Worm (Caenorhabditis elegans) whole organism, mixed stage, embryonic: ENCODE data around the gene mtm-9.
A peak's percentile ranks its signal among the peaks of the same experiment; 100 is the strongest.

Experiments used
- M03D4.4 ChIP-seq: sonication (generic microtip); optimal IDR thresholded peaks from 2 replicates; lab custom pipeline; 2017; ENCODE audit warnings: mild to moderate bottlenecking, missing genetic modification characterization, missing compliant biosample characterization
- bed-3 ChIP-seq: fragments of 200-800 bp; sonication (Bioruptor generic); optimal IDR thresholded peaks from 3 replicates; lab custom pipeline; 2018; ENCODE audit warnings: mild to moderate bottlenecking, missing genetic modification characterization, moderate library complexity, missing compliant biosample characterization
- blmp-1 ChIP-seq: fragments of 150-350 bp; optimal IDR thresholded peaks from 2 replicates; lab custom pipeline; 2014; ENCODE audit warnings: missing biosample characterization, missing genetic modification characterization
- ceh-39 ChIP-seq: fragments of 150-350 bp; optimal IDR thresholded peaks from 2 replicates; lab custom pipeline; 2014; ENCODE audit warnings: missing biosample characterization, missing genetic modification characterization
- ceh-43 ChIP-seq: fragments of 200-800 bp; sonication (Bioruptor generic); optimal IDR thresholded peaks from 2 replicates; lab custom pipeline; 2018; ENCODE audit warnings: mild to moderate bottlenecking, missing genetic modification characterization, moderate library complexity, missing compliant biosample characterization
- ceh-83 ChIP-seq: fragments of 200-800 bp; sonication (Bioruptor generic); optimal IDR thresholded peaks from 2 replicates; lab custom pipeline; 2018; ENCODE audit warnings: mild to moderate bottlenecking, missing genetic modification characterization, missing compliant biosample characterization
- ces-1 ChIP-seq: fragments of 150-350 bp; optimal IDR thresholded peaks from 2 replicates; lab custom pipeline; 2014; ENCODE audit warnings: missing biosample characterization, missing genetic modification reagents, missing genetic modification characterization
- cnd-1 ChIP-seq: fragments of 200-800 bp; sonication (Bioruptor generic); optimal IDR thresholded peaks from 2 replicates; lab custom pipeline; 2018; ENCODE audit warnings: mild to moderate bottlenecking, missing genetic modification characterization, missing compliant biosample characterization
- drap-1 ChIP-seq: fragments of 200-800 bp; sonication (Bioruptor generic); optimal IDR thresholded peaks from 3 replicates; lab custom pipeline; 2018; ENCODE audit warnings: mild to moderate bottlenecking, missing genetic modification characterization, missing compliant biosample characterization
- elt-1 ChIP-seq: sonication (generic microtip); optimal IDR thresholded peaks from 2 replicates; lab custom pipeline; 2017; ENCODE audit warnings: missing genetic modification characterization, mild to moderate bottlenecking, missing compliant biosample characterization, antibody characterized with exemption, moderate library complexity, borderline replicate concordance; ENCODE audit not compliant: insufficient read depth
- elt-3 ChIP-seq: fragments of 150-350 bp; optimal IDR thresholded peaks from 2 replicates; lab custom pipeline; 2014; ENCODE audit warnings: missing biosample characterization, missing genetic modification characterization
- flh-1 ChIP-seq: fragments of 200-800 bp; sonication (Bioruptor generic); optimal IDR thresholded peaks from 2 replicates; lab custom pipeline; 2018; ENCODE audit warnings: mild to moderate bottlenecking, missing genetic modification characterization, moderate library complexity, missing compliant biosample characterization
- ham-2 ChIP-seq: fragments of 200-800 bp; sonication (Bioruptor generic); optimal IDR thresholded peaks from 2 replicates; lab custom pipeline; 2018; ENCODE audit warnings: mild to moderate bottlenecking, missing genetic modification characterization, missing compliant biosample characterization
- hlh-1 ChIP-seq: fragments of 150-350 bp; optimal IDR thresholded peaks from 2 replicates; lab custom pipeline; 2014; ENCODE audit warnings: missing biosample characterization, missing genetic modification reagents, missing genetic modification characterization
- lin-13 ChIP-seq: fragments of 150-350 bp; optimal IDR thresholded peaks from 2 replicates; lab custom pipeline; 2014; ENCODE audit warnings: missing biosample characterization, missing genetic modification characterization
- lsy-2 ChIP-seq: fragments of 150-350 bp; optimal IDR thresholded peaks from 2 replicates; lab custom pipeline; 2014; ENCODE audit warnings: missing biosample characterization, missing genetic modification characterization
- mab-5 ChIP-seq: fragments of 150-350 bp; optimal IDR thresholded peaks from 2 replicates; lab custom pipeline; 2014; ENCODE audit warnings: missing biosample characterization, missing genetic modification characterization
- mep-1 ChIP-seq: fragments of 150-350 bp; optimal IDR thresholded peaks from 2 replicates; lab custom pipeline; 2017; ENCODE audit warnings: missing biosample characterization, missing genetic modification reagents, missing genetic modification characterization, inconsistent platforms
- mls-2 ChIP-seq: sonication (generic microtip); optimal IDR thresholded peaks from 2 replicates; lab custom pipeline; 2016; ENCODE audit warnings: mild to moderate bottlenecking, missing genetic modification characterization, moderate library complexity, missing compliant biosample characterization
- nhr-12 ChIP-seq: fragments of 150-350 bp; optimal IDR thresholded peaks from 2 replicates; lab custom pipeline; 2014; ENCODE audit warnings: missing biosample characterization, missing genetic modification characterization
- nhr-2 ChIP-seq: fragments of 150-350 bp; optimal IDR thresholded peaks from 2 replicates; lab custom pipeline; 2014; ENCODE audit warnings: missing biosample characterization, missing genetic modification characterization
- nhr-237 ChIP-seq: fragments of 150-350 bp; optimal IDR thresholded peaks from 2 replicates; lab custom pipeline; 2014; ENCODE audit warnings: missing biosample characterization, missing genetic modification characterization
- nhr-28 ChIP-seq: fragments of 150-350 bp; optimal IDR thresholded peaks from 2 replicates; lab custom pipeline; 2014; ENCODE audit warnings: missing biosample characterization, missing genetic modification characterization
- nhr-76 ChIP-seq: sonication (generic microtip); optimal IDR thresholded peaks from 2 replicates; lab custom pipeline; 2017; ENCODE audit warnings: missing biosample characterization, missing genetic modification characterization
- pha-4 ChIP-seq: fragments of 150-350 bp; optimal IDR thresholded peaks from 2 replicates; lab custom pipeline; 2018; ENCODE audit warnings: missing biosample characterization, missing genetic modification reagents, missing genetic modification characterization
- sem-2 ChIP-seq: fragments of 200-800 bp; sonication (Bioruptor generic); optimal IDR thresholded peaks from 2 replicates; lab custom pipeline; 2018; ENCODE audit warnings: mild to moderate bottlenecking, missing genetic modification characterization, missing compliant biosample characterization
- snpc-4 ChIP-seq: fragments of 150-350 bp; optimal IDR thresholded peaks from 2 replicates; lab custom pipeline; 2014; ENCODE audit warnings: missing biosample characterization, missing genetic modification characterization
- sptf-1 ChIP-seq: sonication (generic microtip); optimal IDR thresholded peaks from 2 replicates; lab custom pipeline; 2017; ENCODE audit warnings: mild to moderate bottlenecking, missing genetic modification characterization, moderate library complexity, missing compliant biosample characterization
- unc-120 ChIP-seq: sonication (generic microtip); optimal IDR thresholded peaks from 2 replicates; lab custom pipeline; 2017; ENCODE audit warnings: missing genetic modification characterization, missing compliant biosample characterization; ENCODE audit not compliant: poor library complexity, severe bottlenecking
- unc-39 ChIP-seq: fragments of 150-350 bp; optimal IDR thresholded peaks from 2 replicates; lab custom pipeline; 2014; ENCODE audit warnings: missing biosample characterization, missing genetic modification characterization
- zip-8 ChIP-seq: fragments of 150-350 bp; optimal IDR thresholded peaks from 2 replicates; lab custom pipeline; 2014; ENCODE audit warnings: missing biosample characterization, missing genetic modification characterization
- ztf-11 ChIP-seq: fragments of 150-350 bp; optimal IDR thresholded peaks from 2 replicates; lab custom pipeline; 2014; ENCODE audit warnings: missing biosample characterization, missing genetic modification characterization

The mtm-9 gene

DNA sequence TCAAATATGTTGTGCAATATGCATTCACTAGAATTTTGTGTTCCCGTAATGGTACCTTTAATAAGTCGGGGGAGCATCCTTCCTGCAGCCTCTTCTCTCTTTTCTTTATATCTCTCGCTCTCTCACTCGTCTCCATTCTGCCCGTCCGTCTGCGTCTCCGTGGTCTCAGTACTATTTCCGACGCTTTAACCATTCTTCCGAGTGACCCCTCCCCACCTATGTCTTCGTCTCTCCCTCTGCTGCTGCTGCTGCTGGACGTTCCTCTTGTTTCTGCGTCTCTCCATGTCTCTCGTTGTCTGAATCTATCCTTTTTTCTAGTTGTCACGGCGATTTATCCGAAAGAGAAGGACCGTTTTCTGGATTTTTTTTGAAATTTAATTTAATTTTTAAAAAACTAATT, 39.5 kb upstream of the mtm-9 start:
- peak; percentile 7 for TF ChIP-seq ham-2 (GFP tag; lab: Kevin White, UChicago)
- no peak for TF ChIP-seq snpc-4 (tag; lab: Kevin White, UChicago)
- TF ChIP-seq mab-5 (tag; lab: Kevin White, UChicago): no peak
- peak; percentile 11 for TF ChIP-seq hlh-1 (tag; lab: Kevin White, UChicago)
- no peak for TF ChIP-seq cnd-1 (tag; lab: Kevin White, UChicago)
- peak; percentile 8 for TF ChIP-seq nhr-2 (tag; lab: Kevin White, UChicago)
- TF ChIP-seq ztf-11 (tag; lab: Kevin White, UChicago): peak; percentile 9
- TF ChIP-seq ces-1 (GFP tag; lab: Kevin White, UChicago): peak; percentile 69
- no peak for TF ChIP-seq sem-2
- TF ChIP-seq nhr-28: no peak
- peak; percentile 70 for TF ChIP-seq unc-120 (tag; lab: Kevin White, UChicago)
- TF ChIP-seq ceh-43: no peak
- TF ChIP-seq zip-8 (tag; lab: Kevin White, UChicago): no peak
- no peak for TF ChIP-seq pha-4 (tag; lab: Kevin White, UChicago)

ce11 chrV:3704688-3705087, 38.7 kb upstream of the mtm-9 start, which contains the start of gene lin-40:
Gene lin-40 (plus strand): TSS chrV:3704988.
- TF ChIP-seq nhr-237 (no peak), nhr-76 (tag; lab: Kevin White, UChicago) (no peak), elt-1 (tag; lab: Kevin White, UChicago) (no peak), ham-2 (GFP tag; lab: Kevin White, UChicago) (no peak), lin-13 (tag; lab: Kevin White, UChicago) (no peak), ceh-43 (no peak), drap-1 (no peak), sptf-1 (tag; lab: Kevin White, UChicago) (no peak), unc-39 (tag; lab: Kevin White, UChicago) (no peak), lsy-2 (tag; lab: Kevin White, UChicago) (no peak), flh-1 (GFP tag; lab: Kevin White, UChicago) (no peak), mls-2 (tag; lab: Kevin White, UChicago) (no peak), snpc-4 (tag; lab: Kevin White, UChicago) (no peak), ceh-83 (GFP tag; lab: Kevin White, UChicago) (no peak), nhr-12 (tag; lab: Kevin White, UChicago) (no peak), ceh-39 (no peak), pha-4 (tag; lab: Kevin White, UChicago) (no peak), M03D4.4 (no peak)

DNA sequence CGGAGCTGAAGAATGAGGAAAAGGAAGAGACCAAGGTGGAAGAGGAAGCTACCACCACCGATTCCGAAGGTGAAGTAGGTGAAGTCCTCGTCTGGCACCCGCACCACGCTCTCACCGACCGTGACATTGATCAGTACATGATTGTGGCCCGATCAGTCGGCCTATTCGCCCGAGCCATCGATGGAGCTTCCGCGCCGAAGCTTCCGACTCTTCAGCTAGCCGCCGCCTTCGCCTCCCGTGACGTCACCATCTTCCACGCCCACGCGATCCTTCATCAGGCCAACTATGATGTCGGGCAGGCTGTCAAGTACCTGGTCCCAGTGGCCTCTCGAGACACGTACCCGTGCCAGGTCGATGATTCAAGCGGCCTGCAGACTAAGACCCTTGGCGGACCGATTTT, 37.2 kb upstream of the mtm-9 start:
- TF ChIP-seq unc-120 (tag; lab: Kevin White, UChicago) (no peak), elt-3 (tag; lab: Kevin White, UChicago) (no peak), bed-3 (GFP tag; lab: Kevin White, UChicago) (no peak), nhr-237 (no peak), sptf-1 (tag; lab: Kevin White, UChicago) (no peak), mep-1 (tag; lab: Kevin White, UChicago) (no peak)

ce11 chrV:3706893-3707292, 36.5 kb upstream of the mtm-9 start:
- no peak for TF ChIP-seq mls-2 (tag; lab: Kevin White, UChicago)
- no peak for TF ChIP-seq nhr-28
- no peak for TF ChIP-seq ceh-43
- TF ChIP-seq nhr-237: no peak
- TF ChIP-seq mab-5 (tag; lab: Kevin White, UChicago): no peak
- TF ChIP-seq, all 35 proteins: peak for 0

DNA sequence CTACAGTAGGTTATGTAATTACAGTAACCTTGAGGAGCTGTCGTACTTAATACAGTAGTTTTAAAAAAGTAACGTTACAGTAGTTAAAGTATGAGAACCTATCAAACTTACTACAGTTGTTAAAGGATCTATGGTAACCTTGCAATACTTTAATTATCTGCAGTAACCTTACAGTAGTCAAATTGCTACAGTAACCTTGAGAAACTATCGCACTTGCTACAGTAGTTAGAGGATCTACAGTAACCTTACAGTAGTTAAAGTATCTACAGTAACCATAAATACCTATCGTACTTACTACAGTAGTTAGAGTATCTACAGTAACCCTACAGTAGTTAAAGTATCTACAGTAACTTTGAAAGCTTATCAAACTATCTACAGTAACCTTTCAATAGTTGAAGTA, 31.8 kb upstream of the mtm-9 start:
- TF ChIP-seq nhr-237: no peak
- no peak for TF ChIP-seq elt-3 (tag; lab: Kevin White, UChicago)
- no peak for TF ChIP-seq blmp-1 (tag; lab: Kevin White, UChicago)
